Worm (Caenorhabditis elegans): ENCODE results near the gene hpo-26.

hpo-26 gene

ce11 chrV:6548309-6548708, 15.4 kb upstream of the hpo-26 start:
- TF ChIP-seq dve-1 (tag; optimal IDR thresholded peaks at IDR 0.05; ENCODE audit: insufficient read depth): peak; percentile 22
- TF ChIP-seq F10B5.3 (tag; optimal IDR thresholded peaks at IDR 0.05): no peak
- TF ChIP-seq nhr-102 (tag; optimal IDR thresholded peaks at IDR 0.05): no peak
- TF ChIP-seq aha-1 (tag): peak; percentile 37
- TF ChIP-seq fos-1 (tag; optimal IDR thresholded peaks at IDR 0.05): no peak
- TF ChIP-seq vab-7 (GFP tag; IDR thresholded peaks at IDR 0.05): no peak
- no peak for TF ChIP-seq hif-1 (tag; optimal IDR thresholded peaks at IDR 0.05)
- no peak for TF ChIP-seq nhr-237 (tag; optimal IDR thresholded peaks at IDR 0.05)
- no peak for TF ChIP-seq lin-39 (tag; optimal IDR thresholded peaks at IDR 0.05)
- TF ChIP-seq mdl-1 (tag; optimal IDR thresholded peaks at IDR 0.05): peak in 1 of 2 experiments; percentile 8
- no peak for TF ChIP-seq nhr-77 (tag; optimal IDR thresholded peaks at IDR 0.05)
- TF ChIP-seq unc-62 (GFP tag; optimal IDR thresholded peaks at IDR 0.05 in 1 of 2): peak in 1 of 2 experiments; percentile 95
- no peak for TF ChIP-seq unc-62 (tag; optimal IDR thresholded peaks at IDR 0.05)
- no peak for TF ChIP-seq F37D6.2 (tag; optimal IDR thresholded peaks at IDR 0.05)
- no peak for TF ChIP-seq set-16 (GFP tag; IDR thresholded peaks at IDR 0.05)
- no peak for TF ChIP-seq ces-1 (GFP tag; optimal IDR thresholded peaks at IDR 0.05)
- no peak for TF ChIP-seq rbr-2 (tag; optimal IDR thresholded peaks at IDR 0.05)
- TF ChIP-seq zip-2 (tag; optimal IDR thresholded peaks at IDR 0.05): no peak

- TF ChIP-seq daf-16 (GFP tag; optimal IDR thresholded peaks at IDR 0.05): no peak
- TF ChIP-seq daf-16 (tag; optimal IDR thresholded peaks at IDR 0.05): peak; percentile 26
- peak; percentile 62 for TF ChIP-seq dve-1 (tag; optimal IDR thresholded peaks at IDR 0.05; ENCODE audit: insufficient read depth)
- TF ChIP-seq hlh-30 (tag; optimal IDR thresholded peaks at IDR 0.05; ENCODE audit: insufficient read depth): peak; percentile 11
- no peak for TF ChIP-seq daf-12 (tag; optimal IDR thresholded peaks at IDR 0.05)
- TF ChIP-seq hlh-11 (tag; optimal IDR thresholded peaks at IDR 0.05): peak; percentile 14
- no peak for TF ChIP-seq nhr-6 (tag; optimal IDR thresholded peaks at IDR 0.05)
- no peak for TF ChIP-seq nhr-11 (tag; optimal IDR thresholded peaks at IDR 0.05)
- TF ChIP-seq D1046.2 (GFP tag; IDR thresholded peaks at IDR 0.05): no peak
- peak; percentile 37 for TF ChIP-seq pqm-1 (tag; optimal IDR thresholded peaks at IDR 0.05)
- peak; percentile 71 for TF ChIP-seq aha-1 (tag)
- no peak for TF ChIP-seq dmd-9 (GFP tag; IDR thresholded peaks at IDR 0.05)
- TF ChIP-seq dmd-6 (GFP tag; IDR thresholded peaks at IDR 0.05): 0 out of 2 replicates have a peak, but pooled peaks have one; percentile 18
- TF ChIP-seq ces-1 (GFP tag; optimal IDR thresholded peaks at IDR 0.05): no peak
- TF ChIP-seq nhr-28 (tag; optimal IDR thresholded peaks at IDR 0.05): peak; percentile 45
- TF ChIP-seq daf-8 (GFP tag; IDR thresholded peaks at IDR 0.05): no peak
- TF ChIP-seq dmd-8 (GFP tag; IDR thresholded peaks at IDR 0.05): no peak
Measured at ce11 chrV:6546450-6547171, 13.8 kb upstream of the hpo-26 start, which contains the start of gene dre-1. Gene dre-1, minus strand, starts transcription at chrV:6546500.

ce11 chrV:6544999-6545398, 12.1 kb upstream of the hpo-26 start:
- TF ChIP-seq ceh-44 (GFP tag; IDR thresholded peaks at IDR 0.05): no peak
- TF ChIP-seq ceh-32 (tag; optimal IDR thresholded peaks at IDR 0.05; ENCODE audit: poor library complexity): no peak
- peak; percentile 57 for TF ChIP-seq mxl-3 (GFP tag; optimal IDR thresholded peaks at IDR 0.05)
- TF ChIP-seq unc-62 (GFP tag; optimal IDR thresholded peaks at IDR 0.05 in 1 of 2): peak in 1 of 2 experiments; percentile 78
- TF ChIP-seq unc-62 (tag; optimal IDR thresholded peaks at IDR 0.05): no peak
- no peak for TF ChIP-seq daf-16 (GFP tag; optimal IDR thresholded peaks at IDR 0.05)
- no peak for TF ChIP-seq daf-16 (tag; optimal IDR thresholded peaks at IDR 0.05)
- no peak for TF ChIP-seq spr-1 (tag; optimal IDR thresholded peaks at IDR 0.05)
- no peak for TF ChIP-seq dmd-8 (GFP tag; IDR thresholded peaks at IDR 0.05)
- TF ChIP-seq nhr-25 (tag; optimal IDR thresholded peaks at IDR 0.05; ENCODE audit: borderline replicate concordance, insufficient read depth): peak; percentile 33
- no peak for TF ChIP-seq rbr-2 (tag; optimal IDR thresholded peaks at IDR 0.05)
- no peak for TF ChIP-seq vab-7 (GFP tag; IDR thresholded peaks at IDR 0.05)
- no peak for TF ChIP-seq nhr-102 (tag; optimal IDR thresholded peaks at IDR 0.05)
- TF ChIP-seq lin-39 (tag; optimal IDR thresholded peaks at IDR 0.05): no peak
- TF ChIP-seq hlh-30 (tag; optimal IDR thresholded peaks at IDR 0.05; ENCODE audit: insufficient read depth): peak; percentile 51
